Fruit fly (Drosophila melanogaster) Kc167 (cell line): Measurements from ENCODE around the gene AdoR.

Experiments used
- Myc ChIP-seq: fragments of >200 bp; optimal IDR thresholded peaks from 2 replicates; lab custom pipeline; 2017; ENCODE audit warnings: missing external identifiers
- ttk ChIP-seq: sonication (Bioruptor generic); optimal IDR thresholded peaks from 2 replicates; lab custom pipeline; 2017; ENCODE audit warnings: missing external identifiers

- TF ChIP-seq Myc (lab: Kevin White, UChicago) = no peak
- no peak for TF ChIP-seq ttk
Measured at dm6 chr3R:30197796-30198195, 48.4 kb upstream of the AdoR start.
